Fruit fly (Drosophila melanogaster) whole organism, embryonic: ENCODE results near the gene CG9328.

Experiments
- Bteb2 ChIP-seq: fragments of 200-800 bp; sonication (Bioruptor generic); optimal IDR thresholded peaks from 2 replicates; lab custom pipeline; 2016; ENCODE audit warnings: missing biosample characterization, missing genetic modification characterization
- CG10209 ChIP-seq: fragments of 200-800 bp; sonication (Bioruptor generic); optimal IDR thresholded peaks from 3 replicates; lab custom pipeline; 2017; ENCODE audit warnings: missing biosample characterization, mild to moderate bottlenecking, missing genetic modification characterization, missing genetic modification reagents
- CG10431 ChIP-seq: fragments of 200-800 bp; sonication (Bioruptor generic); optimal IDR thresholded peaks from 3 replicates; lab custom pipeline; 2018; ENCODE audit warnings: missing biosample characterization, mild to moderate bottlenecking, missing genetic modification characterization
- CG10543 ChIP-seq: fragments of 200-800 bp; sonication (Bioruptor generic); optimal IDR thresholded peaks from 3 replicates; lab custom pipeline; 2017; ENCODE audit warnings: missing biosample characterization, mild to moderate bottlenecking, missing genetic modification characterization, moderate library complexity
- CG12104 ChIP-seq: fragments of 200-800 bp; sonication (Bioruptor generic); optimal IDR thresholded peaks from 3 replicates; lab custom pipeline; 2016; ENCODE audit warnings: missing biosample characterization, missing genetic modification characterization
- CG12236 ChIP-seq: fragments of 200-800 bp; sonication (Bioruptor generic); optimal IDR thresholded peaks from 2 replicates; lab custom pipeline; 2016; ENCODE audit warnings: missing biosample characterization, missing genetic modification characterization
- CG1233 ChIP-seq: fragments of 200-800 bp; sonication (Bioruptor generic); optimal IDR thresholded peaks from 4 replicates; lab custom pipeline; 2018; ENCODE audit warnings: missing biosample characterization, mild to moderate bottlenecking, missing genetic modification characterization
- CG12391 ChIP-seq: fragments of 200-800 bp; sonication (Bioruptor generic); optimal IDR thresholded peaks from 3 replicates; lab custom pipeline; 2018; ENCODE audit warnings: missing biosample characterization, mild to moderate bottlenecking, missing genetic modification characterization, moderate library complexity
- CG15696 ChIP-seq: fragments of 200-800 bp; sonication (Bioruptor generic); optimal IDR thresholded peaks from 2 replicates; lab custom pipeline; 2019; ENCODE audit warnings: missing biosample characterization, mild to moderate bottlenecking, missing genetic modification characterization, moderate library complexity
- CG1602 ChIP-seq: fragments of 200-800 bp; sonication (Bioruptor generic); optimal IDR thresholded peaks from 3 replicates; lab custom pipeline; 2016; ENCODE audit warnings: missing biosample characterization, missing genetic modification characterization
- CG17359 ChIP-seq: fragments of 200-800 bp; sonication (Bioruptor generic); optimal IDR thresholded peaks from 3 replicates; lab custom pipeline; 2018; ENCODE audit warnings: missing biosample characterization, mild to moderate bottlenecking, missing genetic modification characterization, moderate library complexity
- CG32532 ChIP-seq: fragments of 200-800 bp; sonication (Bioruptor generic); IDR thresholded peaks from 2 replicates; pipeline ENCODE4 v1.3.6; 2022; ENCODE audit warnings: missing biosample characterization, missing genetic modification characterization
- CG7839 ChIP-seq: fragments of 200-800 bp; sonication (Bioruptor generic); optimal IDR thresholded peaks from 3 replicates; lab custom pipeline; 2018; ENCODE audit warnings: missing biosample characterization, mild to moderate bottlenecking, missing genetic modification characterization, moderate library complexity
- CG8290 ChIP-seq, 3 experiments: fragments of 200-800 bp; sonication (Bioruptor generic); optimal IDR thresholded peaks; 2 replicates each; lab custom pipeline; 2016 to 2019; ENCODE audit warnings: missing biosample characterization in 3 of 3, missing genetic modification characterization in 3 of 3, mild to moderate bottlenecking in 2 of 3, moderate library complexity in 1 of 3
- CG8944 ChIP-seq: fragments of 200-800 bp; sonication (Bioruptor generic); optimal IDR thresholded peaks from 3 replicates; lab custom pipeline; 2016; ENCODE audit warnings: missing biosample characterization, missing genetic modification characterization
- CG9817 ChIP-seq: fragments of 200-800 bp; sonication (Bioruptor generic); optimal IDR thresholded peaks from 2 replicates; lab custom pipeline; 2018; ENCODE audit warnings: missing biosample characterization, mild to moderate bottlenecking, missing genetic modification characterization, moderate library complexity
- Dad ChIP-seq: fragments of 200-800 bp; sonication (Bioruptor generic); optimal IDR thresholded peaks from 3 replicates; lab custom pipeline; 2016; ENCODE audit warnings: missing biosample characterization, missing genetic modification characterization
- Dfd ChIP-seq, 2 experiments: fragments of >200 bp; optimal IDR thresholded peaks; 2 replicates each; lab custom pipeline; 2017; ENCODE audit warnings: missing biosample characterization in 2 of 2, missing genetic modification characterization in 2 of 2
- Dp ChIP-seq: fragments of 200-800 bp; sonication (Bioruptor generic); optimal IDR thresholded peaks from 2 replicates; lab custom pipeline; 2018; ENCODE audit warnings: missing biosample characterization, mild to moderate bottlenecking, missing genetic modification characterization, moderate library complexity
- ERR ChIP-seq: fragments of 200-800 bp; sonication (Bioruptor generic); optimal IDR thresholded peaks from 2 replicates; lab custom pipeline; 2016; ENCODE audit warnings: missing biosample characterization, missing genetic modification characterization
- Fer1 ChIP-seq: fragments of 200-800 bp; sonication (Bioruptor generic); optimal IDR thresholded peaks from 2 replicates; lab custom pipeline; 2017; ENCODE audit warnings: missing biosample characterization, mild to moderate bottlenecking, missing genetic modification characterization
- Fer2 ChIP-seq: fragments of 200-800 bp; sonication (Bioruptor generic); optimal IDR thresholded peaks from 2 replicates; lab custom pipeline; 2018; ENCODE audit warnings: missing biosample characterization, mild to moderate bottlenecking, missing genetic modification characterization, moderate library complexity
- GATAe ChIP-seq: fragments of 200-800 bp; sonication (Bioruptor generic); conservative IDR thresholded peaks from 2 replicates; pipeline ENCODE4 v1.3.6; 2022; ENCODE audit warnings: missing biosample characterization, missing genetic modification characterization
- MESR4 ChIP-seq: fragments of 200-800 bp; sonication (Bioruptor generic); optimal IDR thresholded peaks from 2 replicates; lab custom pipeline; 2018; ENCODE audit warnings: missing biosample characterization, mild to moderate bottlenecking, missing genetic modification characterization, moderate library complexity
- NK7.1 ChIP-seq: fragments of 200-800 bp; sonication (Bioruptor generic); optimal IDR thresholded peaks from 3 replicates; lab custom pipeline; 2016; ENCODE audit warnings: missing biosample characterization, missing genetic modification characterization
- Neu2 ChIP-seq: fragments of 200-800 bp; sonication (Bioruptor generic); optimal IDR thresholded peaks from 3 replicates; lab custom pipeline; 2016; ENCODE audit warnings: missing biosample characterization, missing genetic modification characterization, borderline replicate concordance
- aop ChIP-seq: fragments of 200-800 bp; sonication (Bioruptor generic); IDR thresholded peaks from 2 replicates; pipeline ENCODE4 v1.3.6; 2022; ENCODE audit warnings: missing biosample characterization, missing genetic modification characterization
- ato ChIP-seq: fragments of 200-800 bp; sonication (Bioruptor generic); IDR thresholded peaks from 2 replicates; pipeline ENCODE4 v1.3.6; 2022; ENCODE audit warnings: missing biosample characterization, missing genetic modification characterization; ENCODE audit not compliant: partially characterized antibody
- bsh ChIP-seq, 2 experiments: fragments of 200-800 bp; sonication (Bioruptor generic); optimal IDR thresholded peaks; 2 replicates each; lab custom pipeline; 2017 to 2018; ENCODE audit warnings: mild to moderate bottlenecking in 2 of 2, missing biosample characterization in 2 of 2, missing genetic modification characterization in 2 of 2, moderate library complexity in 1 of 2
- btn ChIP-seq: fragments of 200-800 bp; sonication (Bioruptor generic); optimal IDR thresholded peaks from 2 replicates; lab custom pipeline; 2016; ENCODE audit warnings: missing biosample characterization, missing genetic modification characterization
- cad ChIP-seq: fragments of >200 bp; optimal IDR thresholded peaks from 2 replicates; lab custom pipeline; 2017; ENCODE audit warnings: missing biosample characterization, missing genetic modification characterization
- cg ChIP-seq: fragments of 200-800 bp; sonication (Bioruptor generic); optimal IDR thresholded peaks from 3 replicates; lab custom pipeline; 2019; ENCODE audit warnings: missing biosample characterization, mild to moderate bottlenecking, missing genetic modification characterization, moderate library complexity
- chif ChIP-seq, 2 experiments: fragments of 200-800 bp; sonication (Bioruptor generic); optimal IDR thresholded peaks; 3 replicates each; lab custom pipeline; 2016; ENCODE audit warnings: missing biosample characterization in 2 of 2, missing genetic modification characterization in 2 of 2
- ci ChIP-seq: fragments of 200-800 bp; sonication (Bioruptor generic); IDR thresholded peaks from 3 replicates; pipeline ENCODE4 v1.3.6; 2022; ENCODE audit warnings: missing biosample characterization, missing genetic modification characterization
- dm ChIP-seq: fragments of 200-800 bp; sonication (Bioruptor generic); optimal IDR thresholded peaks from 3 replicates; lab custom pipeline; 2016; ENCODE audit warnings: missing biosample characterization, missing genetic modification characterization
- dpn ChIP-seq, 2 experiments: fragments of 200-800 bp; sonication (Bioruptor generic); optimal IDR thresholded peaks; 3 replicates each; lab custom pipeline; 2016; ENCODE audit warnings: missing biosample characterization in 2 of 2, missing genetic modification characterization in 2 of 2
- exex ChIP-seq: fragments of 200-800 bp; sonication (Bioruptor generic); optimal IDR thresholded peaks from 4 replicates; lab custom pipeline; 2018; ENCODE audit warnings: missing biosample characterization, mild to moderate bottlenecking, missing genetic modification characterization, moderate library complexity
- grau ChIP-seq: fragments of 200-800 bp; optimal IDR thresholded peaks from 3 replicates; lab custom pipeline; 2019; ENCODE audit warnings: missing biosample characterization, mild to moderate bottlenecking, missing genetic modification characterization, moderate library complexity
- klu ChIP-seq: fragments of 200-800 bp; sonication (Bioruptor generic); IDR thresholded peaks from 2 replicates; pipeline ENCODE4 v1.3.6; 2022; ENCODE audit warnings: missing biosample characterization, missing genetic modification characterization
- lab ChIP-seq: fragments of 200-800 bp; sonication (Bioruptor generic); optimal IDR thresholded peaks from 3 replicates; lab custom pipeline; 2017; ENCODE audit warnings: missing biosample characterization, missing genetic modification characterization, mild to moderate bottlenecking, moderate library complexity, missing genetic modification reagents
- nmo ChIP-seq: fragments of 200-800 bp; sonication (Bioruptor generic); optimal IDR thresholded peaks from 2 replicates; lab custom pipeline; 2018; ENCODE audit warnings: missing biosample characterization, mild to moderate bottlenecking, missing genetic modification characterization, moderate library complexity
- phol ChIP-seq: fragments of 200-800 bp; sonication (Bioruptor generic); optimal IDR thresholded peaks from 3 replicates; lab custom pipeline; 2018; ENCODE audit warnings: missing biosample characterization, mild to moderate bottlenecking, missing genetic modification characterization, moderate library complexity
- run ChIP-seq: fragments of 200-800 bp; sonication (Bioruptor generic); optimal IDR thresholded peaks from 3 replicates; lab custom pipeline; 2018; ENCODE audit warnings: missing biosample characterization, mild to moderate bottlenecking, missing genetic modification characterization
- salm ChIP-seq: fragments of 200-800 bp; sonication (Bioruptor generic); optimal IDR thresholded peaks from 2 replicates; lab custom pipeline; 2018; ENCODE audit warnings: missing biosample characterization, mild to moderate bottlenecking, missing genetic modification characterization
- seq ChIP-seq: fragments of 200-800 bp; sonication (Bioruptor generic); IDR thresholded peaks from 2 replicates; pipeline ENCODE4 v1.3.6; 2022; ENCODE audit warnings: missing biosample characterization, missing genetic modification characterization
- sr ChIP-seq: fragments of 200-800 bp; sonication (Bioruptor generic); IDR thresholded peaks from 3 replicates; pipeline ENCODE4 v1.3.6; 2022; ENCODE audit warnings: missing biosample characterization, missing genetic modification characterization
- tll ChIP-seq, 2 experiments: fragments of 200-800 bp in 1 of 2; fragments of >200 bp in 1 of 2; sonication (Bioruptor generic) in 1 of 2; optimal IDR thresholded peaks; 2 replicates each; lab custom pipeline; 2017 to 2019; ENCODE audit warnings: missing biosample characterization in 2 of 2, missing genetic modification characterization in 2 of 2, mild to moderate bottlenecking in 1 of 2, moderate library complexity in 1 of 2

The CG9328 gene

dm6 chr2L:20807617-20808509, 10.3 kb downstream of the CG9328 start (continued):
- no peak for TF ChIP-seq run (tag; lab: Kevin White, UChicago)
- TF ChIP-seq ERR (GFP tag; lab: Kevin White, UChicago) = no peak
- TF ChIP-seq chif (GFP tag; optimal IDR thresholded peaks at IDR 0.05; lab: Kevin White, UChicago) = peak in 1 of 2 experiments; percentile 3
- TF ChIP-seq CG9817 (tag; lab: Kevin White, UChicago) = peak; percentile 47
- no peak for TF ChIP-seq tll (GFP tag; optimal IDR thresholded peaks at IDR 0.05; lab: Kevin White, UChicago)
- peak; percentile 53 for TF ChIP-seq Fer2 (tag; lab: Kevin White, UChicago)
- no peak for TF ChIP-seq CG8290 (GFP tag; optimal IDR thresholded peaks at IDR 0.05; lab: Kevin White, UChicago)
- peak in 1 of 2 experiments; percentile 4 for TF ChIP-seq CG8290 (tag; optimal IDR thresholded peaks at IDR 0.05; lab: Kevin White, UChicago)
- TF ChIP-seq sr (GFP tag; lab: Robert Waterston, UW) = no peak; the same call in 2 of the 3 replicates
- no peak; the same call in 1 of the 2 replicates for TF ChIP-seq GATAe (GFP tag; lab: Robert Waterston, UW)
- no peak for TF ChIP-seq Neu2 (GFP tag; lab: Kevin White, UChicago)
- TF ChIP-seq exex (tag; lab: Kevin White, UChicago) = peak; percentile 16
- no peak for TF ChIP-seq aop (GFP tag; lab: Robert Waterston, UW)
- peak; percentile 37 for TF ChIP-seq CG10209 (GFP tag; lab: Kevin White, UChicago)
- TF ChIP-seq CG17359 (tag; lab: Kevin White, UChicago) = peak; percentile 53
- TF ChIP-seq Dfd (GFP tag; optimal IDR thresholded peaks at IDR 0.05; lab: Kevin White, UChicago) = no peak
- peak; percentile 51 for TF ChIP-seq CG1233 (GFP tag; lab: Kevin White, UChicago)
- TF ChIP-seq CG32532 = peak; percentile 17
- no peak for TF ChIP-seq cg (GFP tag; lab: Kevin White, UChicago)
- peak; percentile 13 for TF ChIP-seq salm
- peak; percentile 74 for TF ChIP-seq Fer1 (GFP tag; lab: Kevin White, UChicago)
- no peak for TF ChIP-seq Dp (GFP tag; lab: Kevin White, UChicago)
- TF ChIP-seq CG1602 (GFP tag; lab: Kevin White, UChicago) = peak; percentile 3
- no peak for TF ChIP-seq CG12236 (GFP tag; lab: Kevin White, UChicago)
- peak; percentile 28 for TF ChIP-seq Bteb2
- TF ChIP-seq klu (GFP tag; lab: Robert Waterston, UW) = no peak
- TF ChIP-seq cad (GFP tag; lab: Kevin White, UChicago) = no peak
- no peak for TF ChIP-seq dm (GFP tag; lab: Kevin White, UChicago)
- peak; percentile 23 for TF ChIP-seq seq (GFP tag; lab: Robert Waterston, UW)
- no peak for TF ChIP-seq btn (GFP tag; lab: Kevin White, UChicago)
- TF ChIP-seq CG7839 (tag; lab: Kevin White, UChicago) = peak; percentile 63
- TF ChIP-seq NK7.1 (GFP tag; lab: Kevin White, UChicago) = peak; percentile 30
- TF ChIP-seq phol (tag; lab: Kevin White, UChicago) = peak; percentile 44
- TF ChIP-seq nmo (GFP tag; lab: Kevin White, UChicago) = peak; percentile 29
- TF ChIP-seq dpn (GFP tag; optimal IDR thresholded peaks at IDR 0.05; lab: Kevin White, UChicago) = peak in 1 of 2 experiments; percentile 4
- TF ChIP-seq lab = peak; percentile 78
- TF ChIP-seq bsh (GFP tag; optimal IDR thresholded peaks at IDR 0.05; lab: Kevin White, UChicago) = peak in 1 of 2 experiments; percentile 36
- TF ChIP-seq CG15696 (tag; lab: Kevin White, UChicago) = no peak
- no peak for TF ChIP-seq ato (GFP tag; lab: Robert Waterston, UW)
- TF ChIP-seq MESR4 (GFP tag; lab: Kevin White, UChicago) = no peak
- TF ChIP-seq CG10543 = peak; percentile 19
- no peak for TF ChIP-seq CG8944 (GFP tag; lab: Kevin White, UChicago)
- TF ChIP-seq CG10431 = no peak
- TF ChIP-seq CG12391 = peak; percentile 51
- TF ChIP-seq ci (GFP tag; lab: Robert Waterston, UW) = peak; percentile 8; the same call in 2 of the 3 replicates
- peak; percentile 46 for TF ChIP-seq CG12104
- no peak for TF ChIP-seq Dad (GFP tag; lab: Kevin White, UChicago)
- peak; percentile 67 for TF ChIP-seq grau (tag; lab: Kevin White, UChicago)
